Fruit fly (Drosophila melanogaster) whole organism, wandering third instar larva: Measurements from ENCODE around the gene CG14868.

ENCODE experiments used
- Abd-B ChIP-seq: fragments of >200 bp; optimal IDR thresholded peaks from 2 replicates; lab custom pipeline; 2017; ENCODE audit warnings: missing biosample characterization, missing genetic modification characterization
- CG32264 ChIP-seq: fragments of 200-800 bp; sonication (Bioruptor generic); optimal IDR thresholded peaks from 2 replicates; lab custom pipeline; 2016; ENCODE audit warnings: missing biosample characterization, missing genetic modification characterization
- CG9705 ChIP-seq: fragments of 200-800 bp; sonication (Bioruptor generic); optimal IDR thresholded peaks from 2 replicates; lab custom pipeline; 2018; ENCODE audit warnings: missing biosample characterization, mild to moderate bottlenecking, missing genetic modification characterization
- Dfd ChIP-seq: fragments of >200 bp; optimal IDR thresholded peaks from 2 replicates; lab custom pipeline; 2017; ENCODE audit warnings: missing biosample characterization, missing genetic modification characterization
- GATAd ChIP-seq: sonication (Bioruptor generic); optimal IDR thresholded peaks from 2 replicates; lab custom pipeline; 2016; ENCODE audit warnings: missing biosample characterization, missing genetic modification characterization
- HLH106 ChIP-seq: fragments of 200-800 bp; optimal IDR thresholded peaks from 3 replicates; lab custom pipeline; 2019; ENCODE audit warnings: missing biosample characterization, mild to moderate bottlenecking, missing genetic modification characterization, moderate library complexity
- Hr78 ChIP-seq: fragments of >200 bp; optimal IDR thresholded peaks from 2 replicates; lab custom pipeline; 2017; ENCODE audit warnings: missing biosample characterization, missing genetic modification characterization
- Hr83 ChIP-seq: fragments of 200-300 bp; sonication (Bioruptor generic); optimal IDR thresholded peaks from 2 replicates; lab custom pipeline; 2016; ENCODE audit warnings: missing biosample characterization, mild to moderate bottlenecking, missing genetic modification characterization, moderate library complexity; ENCODE audit not compliant: poor library complexity, severe bottlenecking
- Jra ChIP-seq: sonication (Bioruptor generic); optimal IDR thresholded peaks from 2 replicates; lab custom pipeline; 2016; ENCODE audit warnings: missing biosample characterization, missing genetic modification characterization
- Mio ChIP-seq: sonication (Bioruptor generic); optimal IDR thresholded peaks from 2 replicates; lab custom pipeline; 2016; ENCODE audit warnings: missing biosample characterization, missing genetic modification characterization
- Myc ChIP-seq: fragments of >200 bp; optimal IDR thresholded peaks from 2 replicates; lab custom pipeline; 2017
- N ChIP-seq: fragments of >200 bp; optimal IDR thresholded peaks from 2 replicates; lab custom pipeline; 2018; ENCODE audit warnings: missing biosample characterization, missing external identifiers, missing genetic modification characterization
- OdsH ChIP-seq: fragments of 200-800 bp; sonication (Bioruptor generic); optimal IDR thresholded peaks from 2 replicates; lab custom pipeline; 2016; ENCODE audit warnings: missing biosample characterization, mild to moderate bottlenecking, missing genetic modification characterization
- Rel ChIP-seq, 2 experiments: fragments of 200-800 bp; sonication (Bioruptor generic) in 1 of 2; optimal IDR thresholded peaks; 2 replicates in 1 of 2; 3 replicates in 1 of 2; lab custom pipeline; 2016 to 2019; ENCODE audit warnings: mild to moderate bottlenecking in 2 of 2, missing biosample characterization in 2 of 2, missing genetic modification characterization in 2 of 2, moderate library complexity in 1 of 2
- Sp1 ChIP-seq: fragments of 200-800 bp; sonication (Bioruptor generic); optimal IDR thresholded peaks from 3 replicates; lab custom pipeline; 2019; ENCODE audit warnings: missing biosample characterization, mild to moderate bottlenecking, missing genetic modification characterization, moderate library complexity
- Vsx2 ChIP-seq: fragments of 200-300, 225-300 bp; sonication (Bioruptor generic); optimal IDR thresholded peaks from 2 replicates; lab custom pipeline; 2018; ENCODE audit warnings: missing biosample characterization, missing genetic modification characterization; ENCODE audit not compliant: partially characterized antibody
- br ChIP-seq: fragments of 200-800 bp; sonication (Bioruptor generic); optimal IDR thresholded peaks from 2 replicates; lab custom pipeline; 2016; ENCODE audit warnings: missing biosample characterization, missing genetic modification characterization
- brk ChIP-seq: fragments of 200-800 bp; sonication (Bioruptor generic); optimal IDR thresholded peaks from 2 replicates; lab custom pipeline; 2016; ENCODE audit warnings: missing biosample characterization, mild to moderate bottlenecking, missing genetic modification characterization
- dl ChIP-seq, 2 experiments: fragments of 175-275, 200-275 bp in 1 of 2; fragments of 200-275 bp in 1 of 2; sonication (Bioruptor generic); optimal IDR thresholded peaks; lab custom pipeline; 2018; ENCODE audit warnings: mild to moderate bottlenecking in 2 of 2, missing biosample characterization in 2 of 2, missing genetic modification characterization in 2 of 2, moderate library complexity in 2 of 2; ENCODE audit not compliant: partially characterized antibody in 2 of 2, insufficient read depth in 1 of 2
- dmrt93B ChIP-seq: fragments of 200-800 bp; sonication (Bioruptor generic); optimal IDR thresholded peaks from 2 replicates; lab custom pipeline; 2018; ENCODE audit warnings: missing biosample characterization, mild to moderate bottlenecking, missing genetic modification characterization
- dsf ChIP-seq: sonication (Bioruptor generic); optimal IDR thresholded peaks from 2 replicates; lab custom pipeline; 2016; ENCODE audit warnings: missing biosample characterization, missing genetic modification characterization, borderline replicate concordance
- ey ChIP-seq: fragments of 200-800 bp; sonication (Bioruptor generic); optimal IDR thresholded peaks from 2 replicates; lab custom pipeline; 2016; ENCODE audit warnings: missing biosample characterization, missing genetic modification characterization
- foxo ChIP-seq, 2 experiments: fragments of 200-800 bp; sonication (Bioruptor generic); optimal IDR thresholded peaks; 2 replicates in 1 of 2; 3 replicates in 1 of 2; lab custom pipeline; 2016 to 2017; ENCODE audit warnings: missing biosample characterization in 2 of 2, missing genetic modification characterization in 2 of 2
- fru ChIP-seq: fragments of 200-800 bp; sonication (Bioruptor generic); optimal IDR thresholded peaks from 3 replicates; lab custom pipeline; 2016; ENCODE audit warnings: missing biosample characterization, mild to moderate bottlenecking, missing genetic modification characterization
- h ChIP-seq: fragments of 200-800 bp; sonication (Bioruptor generic); optimal IDR thresholded peaks from 3 replicates; lab custom pipeline; 2016; ENCODE audit warnings: missing biosample characterization, mild to moderate bottlenecking, missing genetic modification characterization
- lola ChIP-seq: fragments of >200 bp; optimal IDR thresholded peaks from 2 replicates; lab custom pipeline; 2017; ENCODE audit warnings: missing biosample characterization, missing genetic modification characterization
- pan ChIP-seq: fragments of >200 bp; optimal IDR thresholded peaks from 2 replicates; lab custom pipeline; 2017
- psq ChIP-seq: fragments of 200-800 bp; sonication (Bioruptor generic); optimal IDR thresholded peaks from 3 replicates; lab custom pipeline; 2017; ENCODE audit warnings: missing biosample characterization, mild to moderate bottlenecking, missing genetic modification characterization, moderate library complexity
- rgr ChIP-seq: fragments of 200-800 bp; sonication (Bioruptor generic); optimal IDR thresholded peaks from 3 replicates; lab custom pipeline; 2016; ENCODE audit warnings: missing biosample characterization, mild to moderate bottlenecking, missing genetic modification characterization
- sage ChIP-seq: fragments of 200-800 bp; sonication (Bioruptor generic); optimal IDR thresholded peaks from 2 replicates; lab custom pipeline; 2016; ENCODE audit warnings: missing biosample characterization, mild to moderate bottlenecking, missing genetic modification characterization
- sv ChIP-seq: fragments of 200-800 bp; sonication (Bioruptor generic); optimal IDR thresholded peaks from 3 replicates; lab custom pipeline; 2016; ENCODE audit warnings: missing biosample characterization, missing genetic modification characterization
- tai ChIP-seq: sonication (Bioruptor generic); optimal IDR thresholded peaks from 2 replicates; lab custom pipeline; 2016; ENCODE audit warnings: missing biosample characterization, missing genetic modification characterization
- usp ChIP-seq: fragments of >200 bp; optimal IDR thresholded peaks from 2 replicates; lab custom pipeline; 2017; ENCODE audit warnings: missing biosample characterization, missing genetic modification characterization
- woc ChIP-seq: sonication (Bioruptor generic); optimal IDR thresholded peaks from 2 replicates; lab custom pipeline; 2016; ENCODE audit warnings: missing biosample characterization, mild to moderate bottlenecking, missing genetic modification characterization

The CG14868 gene

dm6 chr3R:15342432-15342925, 27.3 kb downstream of the CG14868 start:
- TF ChIP-seq N (GFP tag; lab: Kevin White, UChicago) (no peak), Mio (no peak), fru (no peak), lola (GFP tag; lab: Kevin White, UChicago) (no peak), h (GFP tag; lab: Kevin White, UChicago) (no peak), sv (GFP tag; lab: Kevin White, UChicago) (no peak), sage (GFP tag; lab: Kevin White, UChicago) (no peak), psq (GFP tag; lab: Kevin White, UChicago) (no peak), woc (no peak), usp (GFP tag; lab: Kevin White, UChicago) (no peak), br (GFP tag; lab: Kevin White, UChicago) (no peak), brk (no peak), CG9705 (GFP tag; lab: Kevin White, UChicago) (no peak), Myc (lab: Kevin White, UChicago) (no peak), Dfd (no peak), HLH106 (tag; lab: Kevin White, UChicago) (peak; percentile 16), Rel (GFP tag; optimal IDR thresholded peaks at IDR 0.05; lab: Kevin White, UChicago) (no peak), Rel (tag; optimal IDR thresholded peaks at IDR 0.05; lab: Kevin White, UChicago) (no peak), GATAd (GFP tag; lab: Kevin White, UChicago) (no peak), dl (GFP tag; optimal IDR thresholded peaks at IDR 0.05; lab: Kevin White, UChicago; ENCODE audit: insufficient read depth in 1 of 2, partially characterized antibody in 2 of 2) (no peak), OdsH (GFP tag; lab: Kevin White, UChicago) (peak; percentile 12), foxo (GFP tag; optimal IDR thresholded peaks at IDR 0.05; lab: Kevin White, UChicago) (peak in 1 of 2 experiments; percentile 38), dmrt93B (no peak), Sp1 (GFP tag; lab: Kevin White, UChicago) (no peak), Abd-B (GFP tag; lab: Kevin White, UChicago) (no peak), dsf (GFP tag; lab: Kevin White, UChicago) (no peak), ey (GFP tag; lab: Kevin White, UChicago) (peak; percentile 7), Jra (GFP tag; lab: Kevin White, UChicago) (no peak), CG32264 (GFP tag; lab: Kevin White, UChicago) (no peak), Vsx2 (GFP tag; lab: Kevin White, UChicago) (no peak), rgr (GFP tag; lab: Kevin White, UChicago) (no peak), tai (GFP tag; lab: Kevin White, UChicago) (no peak), Hr83 (GFP tag; lab: Kevin White, UChicago) (no peak)

- TF ChIP-seq brk = no peak
- no peak for TF ChIP-seq psq (GFP tag; lab: Kevin White, UChicago)
- no peak for TF ChIP-seq Jra (GFP tag; lab: Kevin White, UChicago)
- TF ChIP-seq lola (GFP tag; lab: Kevin White, UChicago) = no peak
Measured at dm6 chr3R:15340052-15340732, 29.6 kb downstream of the CG14868 start, which contains the start of gene SerRS-m. TSS of gene SerRS-m (plus strand) at chr3R:15340667.

dm6 chr3R:15339111-15339510, 30.6 kb downstream of the CG14868 start:
- TF ChIP-seq Hr78 (GFP tag; lab: Kevin White, UChicago) (no peak), Rel (GFP tag; optimal IDR thresholded peaks at IDR 0.05; lab: Kevin White, UChicago) (no peak), Rel (tag; optimal IDR thresholded peaks at IDR 0.05; lab: Kevin White, UChicago) (peak; percentile 76)

dm6 chr3R:15332994-15333393, 36.8 kb downstream of the CG14868 start, which contains the start of the genes Fkbp39 and Cyfip:
TSS of gene Fkbp39 (minus strand) at chr3R:15333133.
TSS of gene Cyfip (plus strand) at chr3R:15333266.
- TF ChIP-seq brk = no peak
- TF ChIP-seq Sp1 (GFP tag; lab: Kevin White, UChicago) = peak; percentile 22
- TF ChIP-seq pan (lab: Kevin White, UChicago) = no peak
- TF ChIP-seq Myc (lab: Kevin White, UChicago) = peak; percentile 79
- no peak for TF ChIP-seq Hr78 (GFP tag; lab: Kevin White, UChicago)
- no peak for TF ChIP-seq Rel (GFP tag; optimal IDR thresholded peaks at IDR 0.05; lab: Kevin White, UChicago)
- TF ChIP-seq Rel (tag; optimal IDR thresholded peaks at IDR 0.05; lab: Kevin White, UChicago) = peak; percentile 47
- TF ChIP-seq OdsH (GFP tag; lab: Kevin White, UChicago) = peak; percentile 37
- TF ChIP-seq HLH106 (tag; lab: Kevin White, UChicago) = peak; percentile 49
- peak; percentile 21 for TF ChIP-seq sv (GFP tag; lab: Kevin White, UChicago)
- TF ChIP-seq psq (GFP tag; lab: Kevin White, UChicago) = peak; percentile 4
- TF ChIP-seq sage (GFP tag; lab: Kevin White, UChicago) = no peak
- peak; percentile 86 for TF ChIP-seq Hr83 (GFP tag; lab: Kevin White, UChicago)
